Fruit fly (Drosophila melanogaster) S2 (cell line): ENCODE data around the gene eIF3h.

Experiments
- CG8478 ChIP-seq: fragments of >200 bp; optimal IDR thresholded peaks from 2 replicates; lab custom pipeline; 2018
- CTCF ChIP-seq, 2 experiments: fragments of >200 bp; optimal IDR thresholded peaks; 2 replicates each; lab custom pipeline; 2018

Gene eIF3h

dm6 chr2L:5052994-5053393 is at the start of gene eIF3h:
eIF3h (minus strand) TSS chr2L:5053094.
- no peak for TF ChIP-seq CG8478 (lab: Kevin White, UChicago)

- TF ChIP-seq CTCF (optimal IDR thresholded peaks at IDR 0.05; lab: Kevin White, UChicago) (no peak), CG8478 (lab: Kevin White, UChicago) (no peak)
Observed at dm6 chr2L:5100577-5100976, 47.7 kb upstream of the eIF3h start, which contains the start of gene Msp300. Msp300 (plus strand) TSS chr2L:5100877.

dm6 chr2L:5099790-5100360 is 47.0 kb upstream of the eIF3h start, which contains the start of gene ND-13A:
ND-13A (minus strand) TSS chr2L:5100288.
- TF ChIP-seq CTCF (optimal IDR thresholded peaks at IDR 0.05; lab: Kevin White, UChicago) = no peak
- no peak for TF ChIP-seq CG8478 (lab: Kevin White, UChicago)

- TF ChIP-seq CG8478 (lab: Kevin White, UChicago) (no peak), CTCF (optimal IDR thresholded peaks at IDR 0.05; lab: Kevin White, UChicago) (no peak)
Observed at dm6 chr2L:5096761-5097160, 43.9 kb upstream of the eIF3h start.

DNA sequence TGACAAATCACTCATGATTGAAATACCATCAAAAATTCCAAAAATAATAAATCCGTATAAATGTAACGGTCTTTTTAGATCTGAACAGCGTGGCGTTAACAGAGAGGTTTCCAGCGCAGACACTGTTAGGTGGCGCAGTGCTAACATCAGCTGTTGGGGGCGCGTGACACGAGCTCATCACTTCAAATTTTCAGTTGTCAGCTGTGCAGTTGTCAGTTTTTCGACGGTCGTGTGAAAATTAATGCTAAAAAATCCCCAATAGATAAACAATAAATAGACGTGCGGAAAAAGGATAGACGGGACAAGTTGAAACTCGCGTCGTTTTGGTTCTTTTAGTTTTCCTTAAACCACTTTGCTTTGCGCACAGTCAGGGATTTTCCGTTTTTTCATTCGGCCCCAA is 43.3 kb upstream of the eIF3h start, which contains the start of gene CG4230:
Gene CG4230, plus strand, starts transcription at position 6 of the 400 bp plus-strand sequence.
- no peak for TF ChIP-seq CG8478 (lab: Kevin White, UChicago)
- TF ChIP-seq CTCF (optimal IDR thresholded peaks at IDR 0.05; lab: Kevin White, UChicago) = no peak

dm6 chr2L:5095350-5095962 is 42.6 kb upstream of the eIF3h start:
- TF ChIP-seq CG8478 (lab: Kevin White, UChicago) = no peak
- TF ChIP-seq CTCF (optimal IDR thresholded peaks at IDR 0.05; lab: Kevin White, UChicago) = no peak

DNA sequence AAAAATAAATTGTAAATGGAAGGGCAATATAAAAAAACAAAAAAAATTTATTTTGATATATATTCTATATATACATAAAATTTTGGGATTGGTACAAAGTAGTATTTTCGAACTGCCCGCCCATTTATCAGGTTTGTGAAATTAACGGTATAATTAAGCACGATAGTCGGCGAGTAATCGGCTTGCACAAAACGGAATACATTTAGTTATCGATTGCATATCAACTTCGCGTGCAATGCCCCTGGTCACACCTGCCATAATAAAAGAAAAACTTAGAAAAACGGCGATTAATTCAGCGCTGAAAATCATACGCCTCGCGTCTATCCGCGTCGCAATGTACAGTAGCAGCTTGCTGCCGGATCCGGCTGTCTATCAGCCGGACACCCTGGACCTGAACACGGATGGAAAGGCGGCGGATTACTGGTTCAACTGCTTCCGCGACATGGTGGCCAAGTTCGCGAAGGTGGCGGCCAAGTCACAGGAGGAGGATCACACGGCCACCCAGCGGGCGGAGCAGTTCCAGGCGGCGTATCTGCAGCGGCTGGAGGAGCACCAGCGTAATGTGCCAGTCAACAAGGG is 41.0 kb upstream of the eIF3h start, which contains the start of gene CG5828:
Gene CG5828, plus strand, starts transcription at position 205 of the 579 bp plus-strand sequence.
- TF ChIP-seq CG8478 (lab: Kevin White, UChicago) (no peak), CTCF (optimal IDR thresholded peaks at IDR 0.05; lab: Kevin White, UChicago) (no peak)

DNA sequence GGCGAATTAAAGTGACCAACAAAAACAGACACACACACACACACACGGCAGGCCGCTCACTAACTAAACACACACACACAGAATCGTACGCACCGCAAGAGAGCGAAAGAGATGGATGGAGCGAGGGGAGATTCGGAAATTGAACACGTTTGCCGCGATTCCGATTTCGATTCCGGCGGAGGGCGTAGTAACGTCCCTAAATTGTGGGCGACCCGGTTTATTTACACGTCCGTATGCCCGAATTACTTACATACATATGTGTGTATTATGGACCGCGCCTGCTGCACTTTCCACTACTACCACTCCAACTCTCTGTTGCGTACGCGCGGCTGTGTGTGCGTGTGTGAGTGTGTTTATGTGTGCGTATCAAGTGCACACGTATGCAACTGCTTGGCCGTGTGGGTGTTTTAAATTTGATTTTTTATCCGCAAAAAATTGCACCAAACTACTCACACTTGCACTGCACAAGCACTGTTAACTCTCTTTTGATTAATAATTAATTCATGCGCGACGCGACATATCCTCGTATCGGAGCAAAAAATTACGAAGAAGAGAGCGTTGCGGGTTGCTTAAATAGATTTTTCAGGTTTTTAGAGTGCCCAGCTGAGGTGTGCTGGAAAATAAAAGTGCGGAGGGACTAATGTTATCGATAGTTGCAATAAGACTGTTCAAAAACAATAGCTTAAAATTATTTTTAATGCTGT is 40.2 kb upstream of the eIF3h start, which contains the start of gene Pgant5:
Gene Pgant5, minus strand, starts transcription at position 601 of the 704 bp plus-strand sequence.
- no peak for TF ChIP-seq CG8478 (lab: Kevin White, UChicago)
- no peak for TF ChIP-seq CTCF (optimal IDR thresholded peaks at IDR 0.05; lab: Kevin White, UChicago)

- TF ChIP-seq CG8478 (lab: Kevin White, UChicago) (no peak), CTCF (optimal IDR thresholded peaks at IDR 0.05; lab: Kevin White, UChicago) (no peak)
Observed at dm6 chr2L:5092597-5092991, 39.7 kb upstream of the eIF3h start.

- no peak for TF ChIP-seq CTCF (optimal IDR thresholded peaks at IDR 0.05; lab: Kevin White, UChicago)
- TF ChIP-seq CG8478 (lab: Kevin White, UChicago) = no peak
Observed at dm6 chr2L:5092145-5092544, 39.3 kb upstream of the eIF3h start.

DNA sequence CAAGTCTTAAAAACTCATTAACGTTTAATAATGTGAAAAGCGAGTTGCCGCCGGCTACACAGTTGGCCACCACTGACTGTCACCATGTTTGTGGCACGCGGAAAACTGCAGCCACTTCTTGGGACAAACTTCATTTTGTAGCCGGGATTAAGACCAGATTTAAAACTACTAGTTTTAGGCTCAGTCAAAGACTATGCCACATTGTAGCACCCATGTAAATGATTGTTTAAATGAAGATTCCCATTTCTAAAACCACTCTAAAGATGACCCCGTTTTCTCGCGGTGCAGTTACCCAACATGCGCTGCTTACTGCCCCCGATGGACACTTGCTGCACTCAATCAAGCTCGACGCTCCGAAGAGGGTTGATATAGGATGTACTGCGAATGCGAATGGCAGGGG is 37.5 kb upstream of the eIF3h start:
- TF ChIP-seq CTCF (optimal IDR thresholded peaks at IDR 0.05; lab: Kevin White, UChicago) (no peak), CG8478 (lab: Kevin White, UChicago) (no peak)

DNA sequence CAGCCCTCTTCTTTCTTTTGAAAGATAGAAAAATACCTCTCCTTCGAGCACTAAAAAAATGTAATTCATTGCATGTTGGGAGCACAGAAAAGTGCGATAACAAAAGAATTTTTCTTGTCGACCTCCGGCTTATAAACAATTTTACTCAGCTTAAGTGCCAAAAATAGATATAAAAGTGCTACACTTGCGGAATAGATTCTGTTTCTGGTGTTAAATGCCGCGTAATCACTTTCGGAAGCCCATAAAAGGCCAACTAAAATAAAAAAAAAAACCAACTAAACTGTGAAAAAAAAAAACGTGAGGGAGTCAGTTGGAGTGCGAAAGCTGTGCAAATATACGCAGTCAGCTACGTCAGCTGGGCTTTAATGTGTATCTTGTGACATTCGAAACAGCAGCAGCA is 36.7 kb upstream of the eIF3h start:
- no peak for TF ChIP-seq CG8478 (lab: Kevin White, UChicago)
- no peak for TF ChIP-seq CTCF (optimal IDR thresholded peaks at IDR 0.05; lab: Kevin White, UChicago)

- TF ChIP-seq CG8478 (lab: Kevin White, UChicago) (no peak), CTCF (optimal IDR thresholded peaks at IDR 0.05; lab: Kevin White, UChicago) (no peak)
Observed at dm6 chr2L:5088649-5089270, 35.9 kb upstream of the eIF3h start.

DNA sequence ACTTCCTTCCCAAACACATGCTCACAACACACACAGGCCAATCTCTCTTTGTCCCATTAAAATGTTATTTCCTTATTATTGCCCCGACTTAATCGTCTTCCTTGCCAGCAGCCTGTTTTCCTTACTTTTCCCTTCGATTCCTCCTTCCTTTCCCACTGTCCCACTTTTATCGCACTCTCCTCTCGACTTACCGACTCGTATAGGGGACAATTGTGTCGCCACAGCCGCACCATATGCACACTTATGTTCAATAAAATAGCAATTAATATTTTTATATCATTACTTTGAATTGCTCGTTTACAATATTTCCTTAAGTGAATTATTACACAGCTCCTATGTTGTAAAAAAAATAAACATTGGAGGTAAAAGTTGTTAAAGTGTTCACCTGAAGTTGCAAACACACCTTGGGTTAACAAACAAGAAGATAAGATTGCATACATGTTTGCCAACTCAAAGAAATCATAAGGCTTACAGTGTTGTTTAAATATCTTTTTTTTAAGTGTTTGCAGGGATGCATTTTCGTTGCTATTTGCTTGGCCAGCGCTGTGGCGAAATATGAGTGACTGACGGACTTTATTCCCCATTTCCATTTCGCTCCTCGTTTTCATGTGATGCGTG is 34.1 kb upstream of the eIF3h start:
- TF ChIP-seq CTCF (optimal IDR thresholded peaks at IDR 0.05; lab: Kevin White, UChicago) = no peak
- TF ChIP-seq CG8478 (lab: Kevin White, UChicago) = no peak
